Worm (Caenorhabditis elegans): Measurements from ENCODE around the gene clec-57.
A peak's percentile ranks its signal among the peaks of the same experiment; 100 is the strongest.

The clec-57 gene

DNA sequence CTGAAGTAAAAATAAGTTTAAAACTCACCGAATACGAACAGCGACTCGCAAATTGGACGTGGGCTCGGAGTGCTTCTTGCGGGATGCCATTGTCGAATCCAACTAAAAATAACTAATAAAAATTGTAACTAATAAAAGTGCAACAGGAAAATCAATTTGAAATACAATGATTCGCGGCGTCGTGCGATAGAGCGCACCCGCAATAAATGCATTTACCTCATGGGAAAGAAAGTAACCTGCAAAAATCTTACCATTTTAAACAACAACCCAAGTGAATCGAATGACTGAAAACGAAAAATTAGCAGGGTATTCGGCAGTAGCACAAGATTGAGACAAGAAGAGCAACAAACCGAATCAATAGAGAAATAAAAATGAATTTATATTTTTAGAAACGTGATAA lies 12.4 kb upstream of the clec-57 start, which contains the start of gene bmk-1:
bmk-1 (minus strand) TSS at position 359 of the 400 bp plus-strand sequence.
- TF ChIP-seq F33H1.4 (GFP tag; IDR thresholded peaks at IDR 0.05) (no peak), T07F8.4 (tag; optimal IDR thresholded peaks at IDR 0.05) (no peak), nfyb-1 (GFP tag; IDR thresholded peaks at IDR 0.05) (no peak), lsl-1 (GFP tag; optimal IDR thresholded peaks at IDR 0.05) (no peak), unc-62 (GFP tag; optimal IDR thresholded peaks at IDR 0.05) (no peak), ztf-22 (GFP tag; optimal IDR thresholded peaks at IDR 0.05) (no peak), aptf-2 (GFP tag; conservative IDR thresholded peaks at IDR 0.05) (0 out of 2 replicates have a peak, but pooled peaks have one; percentile 36), efl-1 (GFP tag; optimal IDR thresholded peaks at IDR 0.05) (peak; percentile 21), bed-1 (GFP tag; IDR thresholded peaks at IDR 0.05) (no peak), K12H6.12 (tag; optimal IDR thresholded peaks at IDR 0.05) (no peak), madf-6 (GFP tag; IDR thresholded peaks at IDR 0.05) (0 out of 2 replicates have a peak, but pooled peaks have one; percentile 32), mcd-1 (GFP tag; IDR thresholded peaks at IDR 0.05) (peak; percentile 6; the same call in 1 of the 2 replicates), him-1 (tag; optimal IDR thresholded peaks at IDR 0.05) (no peak), hrde-1 (tag; optimal IDR thresholded peaks at IDR 0.05; ENCODE audit: borderline replicate concordance) (no peak), B0336.3 (GFP tag; IDR thresholded peaks at IDR 0.05) (no peak), ceh-58 (GFP tag; IDR thresholded peaks at IDR 0.05) (no peak), C06A6.2 (GFP tag; conservative IDR thresholded peaks at IDR 0.05) (no peak)

ce11 chrV:14457070-14457469 lies 12.0 kb upstream of the clec-57 start, which contains the start of gene coh-3:
Gene coh-3 (plus strand): TSS chrV:14457422.
- TF ChIP-seq unc-130 (GFP tag; optimal IDR thresholded peaks at IDR 0.05) = peak; percentile 59
- TF ChIP-seq nhr-179 (tag; optimal IDR thresholded peaks at IDR 0.05) = no peak
- TF ChIP-seq F33H1.4 (GFP tag; IDR thresholded peaks at IDR 0.05) = peak; percentile 99
- peak; percentile 33; the same call in 1 of the 2 replicates for TF ChIP-seq B0019.2 (GFP tag; conservative IDR thresholded peaks at IDR 0.05)
- TF ChIP-seq sptf-2 (GFP tag; optimal IDR thresholded peaks at IDR 0.05) = no peak
- TF ChIP-seq tbp1 (GFP tag; optimal IDR thresholded peaks at IDR 0.05) = peak; percentile 69
- TF ChIP-seq rec-8 (tag; optimal IDR thresholded peaks at IDR 0.05) = no peak
- TF ChIP-seq dpff-1 (tag; optimal IDR thresholded peaks at IDR 0.05) = no peak
- no peak for TF ChIP-seq ztf-18 (tag; optimal IDR thresholded peaks at IDR 0.05)
- TF ChIP-seq efl-1 (GFP tag; optimal IDR thresholded peaks at IDR 0.05) = peak; percentile 96
- no peak for TF ChIP-seq repo-1 (tag; optimal IDR thresholded peaks at IDR 0.05)
- TF ChIP-seq somi-1 (GFP tag; optimal IDR thresholded peaks at IDR 0.05) = no peak
- peak; percentile 53; the same call in 1 of the 2 replicates for TF ChIP-seq lir-1 (GFP tag; conservative IDR thresholded peaks at IDR 0.05)
- TF ChIP-seq ceh-79 (tag; optimal IDR thresholded peaks at IDR 0.05) = no peak
- no peak for TF ChIP-seq sea-2 (GFP tag; IDR thresholded peaks at IDR 0.05)
- TF ChIP-seq egrh-3 (GFP tag; IDR thresholded peaks at IDR 0.05) = no peak
- no peak for TF ChIP-seq ztf-22 (GFP tag; optimal IDR thresholded peaks at IDR 0.05)
- no peak for TF ChIP-seq ccch-3 (GFP tag; optimal IDR thresholded peaks at IDR 0.05)
- TF ChIP-seq Y56A3A.18 (GFP tag; IDR thresholded peaks at IDR 0.05) = no peak
- TF ChIP-seq ztf-26 (tag; optimal IDR thresholded peaks at IDR 0.05) = no peak
- peak; percentile 99 for TF ChIP-seq lsl-1 (GFP tag; optimal IDR thresholded peaks at IDR 0.05)
- TF ChIP-seq attf-5 (GFP tag; optimal IDR thresholded peaks at IDR 0.05) = no peak
- no peak for TF ChIP-seq atf-7 (tag; optimal IDR thresholded peaks at IDR 0.05)
- TF ChIP-seq lin-54 (GFP tag; optimal IDR thresholded peaks at IDR 0.05) = peak; percentile 90
- no peak for TF ChIP-seq ZK185.1 (tag; optimal IDR thresholded peaks at IDR 0.05; ENCODE audit: poor library complexity, severe bottlenecking)
- peak; percentile 74 for TF ChIP-seq pbrm-1 (GFP tag; IDR thresholded peaks at IDR 0.05)
- TF ChIP-seq ama-1 (optimal IDR thresholded peaks at IDR 0.05) = no peak
- TF ChIP-seq ama-1 (GFP tag; optimal IDR thresholded peaks at IDR 0.05) = no peak
- TF ChIP-seq dox-1 (GFP tag; IDR thresholded peaks at IDR 0.05) = peak; percentile 81
- TF ChIP-seq attf-3 (GFP tag; conservative IDR thresholded peaks at IDR 0.05) = no peak
- TF ChIP-seq tlf-1 (GFP tag; optimal IDR thresholded peaks at IDR 0.05) = peak; percentile 88
- peak; percentile 90 for TF ChIP-seq dpl-1 (GFP tag; optimal IDR thresholded peaks at IDR 0.05)
- no peak for TF ChIP-seq nfya-1 (tag; optimal IDR thresholded peaks at IDR 0.05; ENCODE audit: borderline replicate concordance, insufficient read depth)
- TF ChIP-seq ztf-25 (GFP tag; IDR thresholded peaks at IDR 0.05) = no peak
- peak; percentile 96 for TF ChIP-seq madf-8 (GFP tag; conservative IDR thresholded peaks at IDR 0.05)

All from whole organism, young adult.